Worm (Caenorhabditis elegans): Measurements from ENCODE around the gene rab-14.

The rab-14 gene

ce11 chrX:15630790-15631204 lies 24.4 kb upstream of the rab-14 start (continued):
- 0 out of 2 replicates have a peak, but pooled peaks have one; percentile 18 for TF ChIP-seq ceh-45 (GFP tag; IDR thresholded peaks at IDR 0.05)
- no peak for TF ChIP-seq fkh-6 (tag; optimal IDR thresholded peaks at IDR 0.05)
- no peak for TF ChIP-seq pax-1 (tag; optimal IDR thresholded peaks at IDR 0.05)
- no peak for TF ChIP-seq eyg-1 (tag; optimal IDR thresholded peaks at IDR 0.05)
- no peak for TF ChIP-seq ceh-48 (tag; optimal IDR thresholded peaks at IDR 0.05)
- no peak for TF ChIP-seq hlh-8 (tag; optimal IDR thresholded peaks at IDR 0.05)
- peak; percentile 44 for TF ChIP-seq tbx-2 (tag; optimal IDR thresholded peaks at IDR 0.05)
- TF ChIP-seq dve-1 (tag; optimal IDR thresholded peaks at IDR 0.05), result no peak
- no peak for TF ChIP-seq che-1 (tag; optimal IDR thresholded peaks at IDR 0.05)
- no peak for TF ChIP-seq unc-3 (GFP tag; conservative IDR thresholded peaks at IDR 0.05)
- TF ChIP-seq unc-3 (tag; optimal IDR thresholded peaks at IDR 0.05), result no peak

DNA sequence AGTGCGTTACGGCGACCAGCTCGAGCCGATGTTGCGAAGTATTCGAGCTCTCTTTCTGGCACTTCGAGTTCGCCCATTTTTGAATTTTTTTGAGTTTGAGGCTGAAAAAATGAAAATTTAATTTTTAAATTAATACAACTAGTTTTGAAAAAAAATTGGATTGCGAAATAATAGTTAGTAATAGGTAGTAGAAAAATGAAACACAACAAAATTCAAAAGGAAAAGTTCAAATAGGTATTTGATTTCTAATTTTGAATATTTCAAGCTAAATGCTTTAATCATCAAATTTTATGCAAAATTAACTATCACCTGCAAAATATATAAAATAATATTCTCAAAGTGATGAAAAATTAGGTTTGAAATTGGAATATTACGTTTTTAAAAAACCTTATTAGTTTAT lies 23.9 kb upstream of the rab-14 start, which contains the start of gene K09E9.4:
Gene K09E9.4 (minus strand): TSS at position 101 of the 400 bp plus-strand sequence.
- TF ChIP-seq syd-9 (tag; optimal IDR thresholded peaks at IDR 0.05) (no peak), pqm-1 (tag; optimal IDR thresholded peaks at IDR 0.05) (no peak), tbx-2 (tag; optimal IDR thresholded peaks at IDR 0.05) (no peak), ets-4 (tag; optimal IDR thresholded peaks at IDR 0.05) (no peak), lin-11 (tag; optimal IDR thresholded peaks at IDR 0.05) (no peak), zip-5 (tag; optimal IDR thresholded peaks at IDR 0.05) (no peak)

- TF ChIP-seq ceh-9 (tag; optimal IDR thresholded peaks at IDR 0.05) (no peak), ets-4 (tag; optimal IDR thresholded peaks at IDR 0.05) (no peak), ztf-16 (tag; optimal IDR thresholded peaks at IDR 0.05) (no peak), sox-4 (tag; optimal IDR thresholded peaks at IDR 0.05) (no peak), ceh-31 (tag; optimal IDR thresholded peaks at IDR 0.05) (no peak), F13H6.1 (tag; optimal IDR thresholded peaks at IDR 0.05) (no peak), unc-86 (tag; optimal IDR thresholded peaks at IDR 0.05) (no peak), ceh-18 (tag; optimal IDR thresholded peaks at IDR 0.05) (no peak), tbx-2 (tag; optimal IDR thresholded peaks at IDR 0.05) (no peak), sox-2 (GFP tag; IDR thresholded peaks at IDR 0.05) (no peak), madf-2 (tag; optimal IDR thresholded peaks at IDR 0.05) (no peak), zip-5 (tag; optimal IDR thresholded peaks at IDR 0.05) (no peak), odd-2 (tag; optimal IDR thresholded peaks at IDR 0.05) (no peak), ttx-3 (tag; optimal IDR thresholded peaks at IDR 0.05) (no peak), unc-42 (tag; optimal IDR thresholded peaks at IDR 0.05) (no peak), hlh-15 (tag; optimal IDR thresholded peaks at IDR 0.05) (no peak), ceh-45 (GFP tag; IDR thresholded peaks at IDR 0.05) (no peak)
These were observed 23.2 kb upstream of the rab-14 start for ce11 chrX:15629615-15630014.

DNA sequence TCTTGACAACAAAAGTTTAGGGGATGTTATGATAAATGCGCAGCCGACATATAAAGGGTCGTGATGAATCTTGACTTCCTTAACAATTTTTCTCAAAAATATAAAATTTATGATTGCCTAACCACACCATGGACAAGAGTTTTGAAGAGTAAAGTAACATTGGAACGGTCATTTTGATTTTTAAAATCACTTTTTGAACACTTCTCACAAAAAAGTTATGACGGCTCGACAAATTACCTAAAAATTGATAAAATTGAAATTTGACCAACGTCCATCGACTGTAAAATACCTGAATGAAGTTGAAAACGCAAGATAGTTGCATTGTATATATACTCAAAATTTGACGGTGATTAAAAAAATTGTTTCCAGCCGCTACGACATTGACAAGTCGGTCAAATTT lies 22.5 kb upstream of the rab-14 start:
- no peak for TF ChIP-seq fkh-6 (tag; optimal IDR thresholded peaks at IDR 0.05)
- no peak for TF ChIP-seq ceh-22 (tag; optimal IDR thresholded peaks at IDR 0.05)
- TF ChIP-seq nfya-1 (tag; optimal IDR thresholded peaks at IDR 0.05), result no peak
- TF ChIP-seq unc-42 (tag; optimal IDR thresholded peaks at IDR 0.05), result no peak
- TF ChIP-seq gmeb-2 (tag; optimal IDR thresholded peaks at IDR 0.05), result no peak

ce11 chrX:15627814-15628213 lies 21.4 kb upstream of the rab-14 start:
- TF ChIP-seq rnt-1 (tag; optimal IDR thresholded peaks at IDR 0.05) (no peak), che-1 (tag; optimal IDR thresholded peaks at IDR 0.05) (no peak), ceh-31 (tag; optimal IDR thresholded peaks at IDR 0.05) (no peak), K02D7.2 (tag; optimal IDR thresholded peaks at IDR 0.05) (no peak), unc-42 (tag; optimal IDR thresholded peaks at IDR 0.05) (peak; percentile 16), ama-1 (optimal IDR thresholded peaks at IDR 0.05) (no peak)
